Fruit fly (Drosophila melanogaster) whole organism, embryonic: ENCODE data around the gene CG7556.

Experiments
- ATbp ChIP-seq: fragments of 200-800 bp; sonication (Bioruptor generic); optimal IDR thresholded peaks from 2 replicates; lab custom pipeline; 2017; ENCODE audit warnings: missing biosample characterization, mild to moderate bottlenecking, missing genetic modification characterization, missing genetic modification reagents
- C15 ChIP-seq: fragments of 200-800 bp; sonication (Bioruptor generic); IDR thresholded peaks from 3 replicates; pipeline ENCODE4 v1.3.6; 2022; ENCODE audit warnings: missing biosample characterization, missing genetic modification characterization
- CG1024 ChIP-seq: fragments of 200-800 bp; sonication (Bioruptor generic); IDR thresholded peaks from 2 replicates; pipeline ENCODE4 v1.3.6; 2022; ENCODE audit warnings: missing biosample characterization, missing genetic modification characterization
- CG10267 ChIP-seq: fragments of 200-800 bp; sonication (Bioruptor generic); optimal IDR thresholded peaks from 2 replicates; lab custom pipeline; 2018; ENCODE audit warnings: missing biosample characterization, mild to moderate bottlenecking, missing genetic modification characterization, moderate library complexity
- CG10321 ChIP-seq: fragments of 200-800 bp; sonication (Bioruptor generic); IDR thresholded peaks from 2 replicates; pipeline ENCODE4 v1.3.6; 2022; ENCODE audit warnings: missing biosample characterization, missing genetic modification characterization
- CG10979 ChIP-seq: fragments of 200-800 bp; sonication (Bioruptor generic); optimal IDR thresholded peaks from 2 replicates; lab custom pipeline; 2018; ENCODE audit warnings: missing biosample characterization, mild to moderate bottlenecking, missing genetic modification characterization, moderate library complexity
- CG11504 ChIP-seq: fragments of 200-800 bp; sonication (Bioruptor generic); optimal IDR thresholded peaks from 3 replicates; lab custom pipeline; 2019; ENCODE audit warnings: missing biosample characterization, mild to moderate bottlenecking, missing genetic modification characterization, moderate library complexity
- CG14710 ChIP-seq: fragments of 200-800 bp; sonication (Bioruptor generic); optimal IDR thresholded peaks from 3 replicates; lab custom pipeline; 2019; ENCODE audit warnings: missing biosample characterization, mild to moderate bottlenecking, missing genetic modification characterization, moderate library complexity
- CG1792 ChIP-seq: fragments of 200-800 bp; sonication (Bioruptor generic); optimal IDR thresholded peaks from 2 replicates; lab custom pipeline; 2016; ENCODE audit warnings: missing biosample characterization, missing genetic modification characterization
- CG18011 ChIP-seq: fragments of 200-800 bp; sonication (Bioruptor generic); optimal IDR thresholded peaks from 2 replicates; lab custom pipeline; 2017; ENCODE audit warnings: missing biosample characterization, missing genetic modification characterization, mild to moderate bottlenecking, moderate library complexity, missing genotype
- CG18262 ChIP-seq: fragments of 200-800 bp; optimal IDR thresholded peaks from 3 replicates; lab custom pipeline; 2019; ENCODE audit warnings: missing biosample characterization, mild to moderate bottlenecking, missing genetic modification characterization, moderate library complexity
- CG2712 ChIP-seq: fragments of 200-800 bp; optimal IDR thresholded peaks from 3 replicates; lab custom pipeline; 2019; ENCODE audit warnings: missing biosample characterization, mild to moderate bottlenecking, missing genetic modification characterization, moderate library complexity
- CG31441 ChIP-seq: fragments of 200-800 bp; sonication (Bioruptor generic); IDR thresholded peaks from 2 replicates; pipeline ENCODE4 v1.3.6; 2022; ENCODE audit warnings: missing biosample characterization, missing genetic modification characterization
- CG3838 ChIP-seq: fragments of 200-800 bp; sonication (Bioruptor generic); optimal IDR thresholded peaks from 3 replicates; lab custom pipeline; 2016; ENCODE audit warnings: missing biosample characterization, missing genetic modification characterization
- CG6272 ChIP-seq: fragments of 200-800 bp; sonication (Bioruptor generic); IDR thresholded peaks from 2 replicates; pipeline ENCODE4 v1.3.6; 2022; ENCODE audit warnings: missing biosample characterization, missing genetic modification characterization
- CG6813 ChIP-seq: fragments of 200-800 bp; sonication (Bioruptor generic); optimal IDR thresholded peaks from 2 replicates; lab custom pipeline; 2017; ENCODE audit warnings: missing biosample characterization, missing genetic modification characterization, mild to moderate bottlenecking, moderate library complexity, missing genetic modification reagents
- CG9609 ChIP-seq: fragments of 200-800 bp; sonication (Bioruptor generic); optimal IDR thresholded peaks from 3 replicates; lab custom pipeline; 2016; ENCODE audit warnings: missing biosample characterization, missing genetic modification characterization
- D19A ChIP-seq: fragments of 200-800 bp; optimal IDR thresholded peaks from 3 replicates; lab custom pipeline; 2019; ENCODE audit warnings: missing biosample characterization, mild to moderate bottlenecking, missing genetic modification characterization, moderate library complexity
- Elba2 ChIP-seq: fragments of 200-800 bp; sonication (Bioruptor generic); optimal IDR thresholded peaks from 3 replicates; lab custom pipeline; 2016; ENCODE audit warnings: missing biosample characterization, missing genetic modification characterization
- H2.0 ChIP-seq: fragments of 200-800 bp; sonication (Bioruptor generic); IDR thresholded peaks from 2 replicates; pipeline ENCODE4 v1.3.6; 2022; ENCODE audit warnings: missing biosample characterization, missing genetic modification characterization
- HmgZ ChIP-seq: fragments of 200-800 bp; sonication (Bioruptor generic); optimal IDR thresholded peaks from 2 replicates; lab custom pipeline; 2018; ENCODE audit warnings: missing biosample characterization, mild to moderate bottlenecking, missing genetic modification characterization
- Hr3 ChIP-seq: fragments of 200-800 bp; sonication (Bioruptor generic); optimal IDR thresholded peaks from 3 replicates; lab custom pipeline; 2016; ENCODE audit warnings: missing biosample characterization, missing genetic modification characterization
- Jarid2 ChIP-seq: fragments of 200-800 bp; sonication (Bioruptor generic); optimal IDR thresholded peaks from 3 replicates; lab custom pipeline; 2017; ENCODE audit warnings: mild to moderate bottlenecking, missing biosample characterization, missing genetic modification reagents, missing genetic modification characterization
- MBD-R2 ChIP-seq: fragments of 200-800 bp; sonication (Bioruptor generic); IDR thresholded peaks from 2 replicates; pipeline ENCODE4 v1.3.6; 2022; ENCODE audit warnings: missing biosample characterization, missing genetic modification characterization
- Med ChIP-seq: fragments of 200-800 bp; sonication (Bioruptor generic); peaks from one replicate; lab custom pipeline; 2016; ENCODE audit warnings: missing biosample characterization, missing genetic modification characterization, mild to moderate bottlenecking, inconsistent platforms, moderate library complexity
- Ptx1 ChIP-seq: fragments of 200-800 bp; sonication (Bioruptor generic); IDR thresholded peaks from 2 replicates; pipeline ENCODE4 v1.3.6; 2022; ENCODE audit warnings: missing biosample characterization, missing genetic modification characterization
- Sry-β ChIP-seq: fragments of 200-800 bp; sonication (Bioruptor generic); optimal IDR thresholded peaks from 2 replicates; lab custom pipeline; 2018; ENCODE audit warnings: missing biosample characterization, mild to moderate bottlenecking, missing genetic modification characterization, moderate library complexity
- az2 ChIP-seq: fragments of 200-800 bp; sonication (Bioruptor generic); optimal IDR thresholded peaks from 3 replicates; lab custom pipeline; 2016; ENCODE audit warnings: missing biosample characterization, missing genetic modification characterization
- bsh ChIP-seq, 2 experiments: fragments of 200-800 bp; sonication (Bioruptor generic); optimal IDR thresholded peaks; 2 replicates each; lab custom pipeline; 2017 to 2018; ENCODE audit warnings: mild to moderate bottlenecking in 2 of 2, missing biosample characterization in 2 of 2, missing genetic modification characterization in 2 of 2, moderate library complexity in 1 of 2
- caup ChIP-seq: fragments of 200-800 bp; sonication (Bioruptor generic); optimal IDR thresholded peaks from 3 replicates; lab custom pipeline; 2017; ENCODE audit warnings: missing biosample characterization, mild to moderate bottlenecking, missing genetic modification characterization, moderate library complexity; ENCODE audit not compliant: severe bottlenecking
- cg ChIP-seq: fragments of 200-800 bp; sonication (Bioruptor generic); optimal IDR thresholded peaks from 3 replicates; lab custom pipeline; 2019; ENCODE audit warnings: missing biosample characterization, mild to moderate bottlenecking, missing genetic modification characterization, moderate library complexity
- crol ChIP-seq: fragments of 200-800 bp; sonication (Bioruptor generic); IDR thresholded peaks from 2 replicates; pipeline ENCODE4 v1.3.6; 2022; ENCODE audit warnings: missing biosample characterization, missing genetic modification characterization
- crp ChIP-seq, 2 experiments: fragments of 200-800 bp; sonication (Bioruptor generic); optimal IDR thresholded peaks; 2 replicates in 1 of 2; 3 replicates in 1 of 2; lab custom pipeline; 2017; ENCODE audit warnings: missing biosample characterization in 2 of 2, missing genetic modification characterization in 2 of 2, mild to moderate bottlenecking in 1 of 2, moderate library complexity in 1 of 2
- dmrt11E ChIP-seq: fragments of 200-800 bp; sonication (Bioruptor generic); optimal IDR thresholded peaks from 3 replicates; lab custom pipeline; 2018; ENCODE audit warnings: missing biosample characterization, mild to moderate bottlenecking, missing genetic modification characterization, moderate library complexity
- ewg ChIP-seq: fragments of 200-800 bp; sonication (Bioruptor generic); optimal IDR thresholded peaks from 3 replicates; lab custom pipeline; 2017; ENCODE audit warnings: mild to moderate bottlenecking, missing biosample characterization, missing genetic modification reagents, missing genetic modification characterization
- gem ChIP-seq: fragments of 200-800 bp; sonication (Bioruptor generic); optimal IDR thresholded peaks from 2 replicates; lab custom pipeline; 2019; ENCODE audit warnings: missing biosample characterization, mild to moderate bottlenecking, missing genetic modification characterization, moderate library complexity
- grau ChIP-seq: fragments of 200-800 bp; optimal IDR thresholded peaks from 3 replicates; lab custom pipeline; 2019; ENCODE audit warnings: missing biosample characterization, mild to moderate bottlenecking, missing genetic modification characterization, moderate library complexity
- lola ChIP-seq, 3 experiments: fragments of >200 bp in 2 of 3; fragments of 200-800 bp in 1 of 3; sonication (Bioruptor generic) in 1 of 3; optimal IDR thresholded peaks; 2 replicates each; lab custom pipeline; 2017 to 2019; ENCODE audit warnings: missing biosample characterization in 3 of 3, missing genetic modification characterization in 3 of 3, mild to moderate bottlenecking in 1 of 3, moderate library complexity in 1 of 3
- onecut ChIP-seq: fragments of 200-800 bp; sonication (Bioruptor generic); IDR thresholded peaks from 2 replicates; pipeline ENCODE4 v1.3.6; 2022; ENCODE audit warnings: missing biosample characterization, missing genetic modification characterization
- ro ChIP-seq: fragments of 200-800 bp; sonication (Bioruptor generic); IDR thresholded peaks from 2 replicates; pipeline ENCODE4 v1.3.6; 2022; ENCODE audit warnings: missing biosample characterization, missing genetic modification characterization
- row ChIP-seq: fragments of 200-800 bp; sonication (Bioruptor generic); IDR thresholded peaks from 3 replicates; pipeline ENCODE4 v1.3.6; 2022; ENCODE audit warnings: missing biosample characterization, missing genetic modification characterization
- sens ChIP-seq: fragments of 200-800 bp; sonication (Bioruptor generic); peaks from one replicate; lab custom pipeline; 2016; ENCODE audit warnings: missing biosample characterization, missing genetic modification characterization
- so ChIP-seq: fragments of 200-800 bp; sonication (Bioruptor generic); IDR thresholded peaks from 3 replicates; pipeline ENCODE4 v1.3.6; 2022; ENCODE audit warnings: missing biosample characterization, missing genetic modification characterization
- ssp ChIP-seq: fragments of 200-800 bp; sonication (Bioruptor generic); IDR thresholded peaks from 2 replicates; pipeline ENCODE4 v1.3.6; 2022; ENCODE audit warnings: missing biosample characterization, missing genetic modification characterization
- z ChIP-seq: fragments of 200-800 bp; sonication (Bioruptor generic); IDR thresholded peaks from 3 replicates; pipeline ENCODE4 v1.3.6; 2022; ENCODE audit warnings: missing biosample characterization, missing genetic modification characterization

Gene CG7556

DNA sequence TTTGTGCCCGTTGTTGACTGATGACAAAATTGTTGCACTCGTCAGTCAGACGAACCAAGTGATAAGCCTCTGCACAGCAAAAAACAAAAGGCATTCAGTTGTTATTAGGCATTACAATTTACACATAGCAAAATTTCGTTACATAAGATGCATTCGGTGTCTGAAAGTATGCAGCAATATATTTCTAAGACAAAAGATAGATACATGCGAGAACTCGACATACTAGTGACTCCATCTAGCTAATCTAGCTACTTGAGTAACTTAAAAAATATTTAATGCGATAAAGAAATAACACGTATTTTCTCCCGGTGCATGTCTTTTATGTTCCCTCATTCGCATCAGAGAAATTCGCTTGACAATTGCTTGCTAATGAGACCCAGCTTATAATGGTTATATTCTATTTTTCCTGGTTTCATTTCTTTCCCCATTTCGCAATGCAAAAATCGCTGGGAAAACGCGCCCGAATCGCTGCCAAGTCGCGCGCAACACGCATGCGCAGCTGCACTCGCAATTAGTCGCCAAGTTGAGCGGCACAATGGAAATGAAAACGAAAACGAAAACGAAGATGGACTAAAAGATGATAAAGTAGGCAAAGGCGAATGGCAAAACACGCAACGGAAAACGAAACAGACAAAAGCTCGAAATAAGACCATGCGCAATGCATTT lies 17.2 kb downstream of the CG7556 start (continued):
- TF ChIP-seq ewg (peak; percentile 6), row (GFP tag; lab: Robert Waterston, UW) (peak; percentile 30; the same call in 1 of the 3 replicates), MBD-R2 (GFP tag; lab: Robert Waterston, UW) (no peak)

DNA sequence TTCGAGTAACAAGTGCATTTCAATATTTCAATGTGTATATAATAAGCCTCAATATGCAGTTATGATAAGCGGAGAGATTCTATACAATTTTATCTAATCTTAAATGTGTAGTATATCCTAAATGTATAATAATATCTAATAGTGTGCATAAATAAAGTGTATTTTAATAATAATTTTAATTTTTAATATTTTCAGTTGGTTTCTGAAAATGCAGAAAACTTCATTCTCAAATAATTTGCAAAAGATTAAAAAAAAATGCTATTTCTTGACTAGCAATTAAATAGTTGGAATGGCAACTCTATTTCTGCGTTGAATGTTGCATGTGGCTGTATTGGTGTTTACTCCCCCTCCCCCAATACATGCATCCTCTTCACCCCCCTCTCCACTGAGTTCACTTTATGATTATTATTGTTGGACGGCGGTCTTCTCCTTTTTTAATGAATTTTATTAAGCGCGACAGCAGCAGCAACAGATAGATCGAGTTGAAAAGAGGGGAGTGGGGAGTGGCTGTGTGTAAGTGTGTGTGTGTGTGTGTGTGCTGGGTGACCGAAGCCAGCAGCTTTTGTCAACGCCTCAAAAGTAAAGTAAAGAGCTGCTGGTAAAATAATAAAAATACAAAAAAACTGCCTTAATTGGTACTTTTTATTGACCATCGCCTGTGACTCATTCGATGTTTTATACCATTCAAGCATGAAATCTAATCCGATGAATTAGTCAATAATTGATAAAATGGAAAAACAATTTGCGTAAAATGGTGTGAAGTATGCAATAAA lies 18.8 kb downstream of the CG7556 start:
- TF ChIP-seq CG9609 (GFP tag; lab: Kevin White, UChicago) = no peak
- peak in 1 of 3 experiments; percentile 24 for TF ChIP-seq lola (GFP tag; optimal IDR thresholded peaks at IDR 0.05; lab: Kevin White, UChicago)
- TF ChIP-seq Hr3 = no peak
- peak; percentile 3 for TF ChIP-seq CG14710 (tag; lab: Kevin White, UChicago)
- no peak for TF ChIP-seq crp (GFP tag; optimal IDR thresholded peaks at IDR 0.05; lab: Kevin White, UChicago)
- peak; percentile 75 for TF ChIP-seq crol (GFP tag; lab: Robert Waterston, UW)
- TF ChIP-seq gem (tag; lab: Kevin White, UChicago) = peak; percentile 8
- TF ChIP-seq z (GFP tag; lab: Robert Waterston, UW) = 0 out of 3 replicates have a peak, but pooled peaks have one; percentile 19
- peak; percentile 71 for TF ChIP-seq Sry-β (GFP tag; lab: Kevin White, UChicago)
- TF ChIP-seq cg (GFP tag; lab: Kevin White, UChicago) = peak; percentile 18
- no peak for TF ChIP-seq Med (GFP tag; lab: Kevin White, UChicago)
- TF ChIP-seq CG11504 (tag; lab: Kevin White, UChicago) = peak; percentile 2
- TF ChIP-seq ro (GFP tag; lab: Robert Waterston, UW) = no peak
- TF ChIP-seq dmrt11E (tag; lab: Kevin White, UChicago) = peak; percentile 8
- peak; percentile 62 for TF ChIP-seq sens
- peak; percentile 28 for TF ChIP-seq CG18262 (tag; lab: Kevin White, UChicago)
- TF ChIP-seq CG18011 (GFP tag; lab: Kevin White, UChicago) = peak; percentile 72

DNA sequence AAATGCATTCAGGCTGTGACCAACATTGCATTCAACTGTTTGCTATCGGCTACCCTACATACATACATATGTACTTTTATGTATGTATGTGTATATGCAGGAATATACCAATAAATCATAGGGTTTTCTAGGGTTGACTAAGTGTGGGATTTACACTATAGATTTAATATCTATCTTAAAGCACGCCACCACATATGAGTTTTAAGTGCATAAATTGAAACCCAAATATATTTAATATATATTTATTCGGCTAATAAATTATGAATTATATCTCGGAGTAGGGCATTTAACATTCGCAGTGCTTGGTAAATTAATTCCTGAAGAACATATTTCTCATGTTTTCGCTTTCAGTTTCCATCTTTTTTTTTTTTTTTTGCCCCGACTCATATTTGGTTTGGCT lies 19.7 kb downstream of the CG7556 start:
- TF ChIP-seq CG1024 (GFP tag; lab: Robert Waterston, UW) (no peak), CG10267 (tag; lab: Kevin White, UChicago) (peak; percentile 29), az2 (GFP tag; lab: Kevin White, UChicago) (peak; percentile 14), ATbp (GFP tag; lab: Kevin White, UChicago) (peak; percentile 16), onecut (no peak), C15 (GFP tag; lab: Robert Waterston, UW) (no peak), so (GFP tag; lab: Robert Waterston, UW) (no peak), CG1792 (GFP tag; lab: Kevin White, UChicago) (no peak), Jarid2 (no peak), CG6813 (GFP tag; lab: Kevin White, UChicago) (no peak), bsh (GFP tag; optimal IDR thresholded peaks at IDR 0.05; lab: Kevin White, UChicago) (peak; percentile 55 to 65), grau (tag; lab: Kevin White, UChicago) (peak; percentile 33), Ptx1 (GFP tag; lab: Robert Waterston, UW) (no peak), CG10979 (tag; lab: Kevin White, UChicago) (peak; percentile 59), CG2712 (tag; lab: Kevin White, UChicago) (peak; percentile 41), caup (no peak), CG3838 (GFP tag; lab: Kevin White, UChicago) (no peak), CG10321 (GFP tag; lab: Robert Waterston, UW) (no peak), CG6272 (GFP tag; lab: Robert Waterston, UW) (no peak), ssp (GFP tag; lab: Robert Waterston, UW) (no peak), D19A (tag; lab: Kevin White, UChicago) (peak; percentile 96), H2.0 (GFP tag; lab: Robert Waterston, UW) (0 out of 2 replicates have a peak, but pooled peaks have one; percentile 24), CG18262 (tag; lab: Kevin White, UChicago) (peak; percentile 51), CG31441 (GFP tag; lab: Robert Waterston, UW) (0 out of 2 replicates have a peak, but pooled peaks have one; percentile 12), Elba2 (GFP tag; lab: Kevin White, UChicago) (no peak), HmgZ (tag; lab: Kevin White, UChicago) (no peak)
